Fruit fly (Drosophila melanogaster) whole organism, wandering third instar larva: ENCODE results near the gene Pat1.

Experiments
- HLH106 ChIP-seq: fragments of 200-800 bp; optimal IDR thresholded peaks from 3 replicates; lab custom pipeline; 2019; ENCODE audit warnings: missing biosample characterization, mild to moderate bottlenecking, missing genetic modification characterization, moderate library complexity
- lola ChIP-seq: fragments of >200 bp; optimal IDR thresholded peaks from 2 replicates; lab custom pipeline; 2017; ENCODE audit warnings: missing biosample characterization, missing genetic modification characterization
- rgr ChIP-seq: fragments of 200-800 bp; sonication (Bioruptor generic); optimal IDR thresholded peaks from 3 replicates; lab custom pipeline; 2016; ENCODE audit warnings: missing biosample characterization, mild to moderate bottlenecking, missing genetic modification characterization

- TF ChIP-seq HLH106 (tag; lab: Kevin White, UChicago): no peak
- no peak for TF ChIP-seq lola
- TF ChIP-seq rgr (GFP tag; lab: Kevin White, UChicago): no peak
These were observed 41.3 kb downstream of the Pat1 start for dm6 chrX:6631885-6632284.
